Worm (Caenorhabditis elegans) whole organism, young adult: Measurements from ENCODE around the gene clec-127.

Source experiments
- B0261.1 ChIP-seq: sonication (generic microtip); optimal IDR thresholded peaks from 2 replicates; lab custom pipeline; 2016; ENCODE audit warnings: mild to moderate bottlenecking, missing genetic modification characterization, moderate library complexity, missing compliant biosample characterization
- B0336.3 ChIP-seq: fragments of 200-800 bp; sonication (Bioruptor generic); IDR thresholded peaks from 2 replicates; pipeline ENCODE4 v1.3.6; 2022; ENCODE audit warnings: missing genetic modification characterization, missing compliant biosample characterization
- D2030.7 ChIP-seq: fragments of 200-800 bp; sonication (Bioruptor generic); IDR thresholded peaks from 2 replicates; pipeline ENCODE4 v1.3.6; 2022; ENCODE audit warnings: missing genetic modification reagents, missing genetic modification characterization, missing compliant biosample characterization
- F33H1.4 ChIP-seq: fragments of 200-800 bp; sonication (Bioruptor generic); IDR thresholded peaks from 2 replicates; pipeline ENCODE4 v1.3.6; 2022; ENCODE audit warnings: missing genetic modification reagents, missing genetic modification characterization, missing compliant biosample characterization
- F55B11.4 ChIP-seq: sonication (generic microtip); optimal IDR thresholded peaks from 2 replicates; lab custom pipeline; 2016; ENCODE audit warnings: missing compliant biosample characterization, missing genetic modification characterization, borderline replicate concordance; ENCODE audit not compliant: insufficient read depth
- Y67H2A.10 ChIP-seq: fragments of 200-800 bp; sonication (Bioruptor generic); conservative IDR thresholded peaks from 2 replicates; pipeline ENCODE4 v1.3.6; 2022; ENCODE audit warnings: missing genetic modification reagents, missing genetic modification characterization, missing compliant biosample characterization
- Y79H2A.3 ChIP-seq: fragments of 200-800 bp; sonication (Bioruptor generic); conservative IDR thresholded peaks from 2 replicates; pipeline ENCODE4 v1.3.6; 2022; ENCODE audit warnings: missing genetic modification reagents, missing genetic modification characterization, missing compliant biosample characterization
- attf-5 ChIP-seq: fragments of 200-800 bp; sonication (Bioruptor generic); optimal IDR thresholded peaks from 2 replicates; lab custom pipeline; 2018; ENCODE audit warnings: mild to moderate bottlenecking, missing genetic modification characterization, missing compliant biosample characterization
- attf-6 ChIP-seq: fragments of 200-800 bp; sonication (Bioruptor generic); IDR thresholded peaks from 2 replicates; pipeline ENCODE4 v1.3.6; 2022; ENCODE audit warnings: missing genetic modification reagents, missing genetic modification characterization, missing compliant biosample characterization
- cebp-1 ChIP-seq, 2 experiments: fragments of 200-800 bp in 1 of 2; sonication (Bioruptor generic) in 1 of 2; sonication (generic microtip) in 1 of 2; IDR thresholded peaks in 1 of 2; optimal IDR thresholded peaks in 1 of 2; 2 replicates each; pipeline versions ENCODE4 v1.3.6 to Lab custom; 2017 to 2022; ENCODE audit warnings: missing compliant biosample characterization in 2 of 2, missing genetic modification characterization in 2 of 2, mild to moderate bottlenecking in 1 of 2, missing genetic modification reagents in 1 of 2, moderate library complexity in 1 of 2
- ceh-79 ChIP-seq: sonication (generic microtip); optimal IDR thresholded peaks from 2 replicates; lab custom pipeline; 2017; ENCODE audit warnings: mild to moderate bottlenecking, missing genetic modification characterization, missing compliant biosample characterization
- ceh-91 ChIP-seq: fragments of 200-800 bp; sonication (Bioruptor generic); IDR thresholded peaks from 2 replicates; pipeline ENCODE4 v1.3.6; 2022; ENCODE audit warnings: missing genetic modification reagents, missing genetic modification characterization, missing compliant biosample characterization
- chd-7 ChIP-seq: sonication (generic microtip); optimal IDR thresholded peaks from 2 replicates; lab custom pipeline; 2016; ENCODE audit warnings: mild to moderate bottlenecking, missing genetic modification characterization, moderate library complexity, missing compliant biosample characterization
- die-1 ChIP-seq: sonication (generic microtip); optimal IDR thresholded peaks from 2 replicates; lab custom pipeline; 2016; ENCODE audit warnings: missing genotype, mild to moderate bottlenecking, missing genetic modification characterization, missing compliant biosample characterization
- dox-1 ChIP-seq: fragments of 200-800 bp; sonication (Bioruptor generic); IDR thresholded peaks from 2 replicates; pipeline ENCODE4 v1.3.6; 2022; ENCODE audit warnings: missing genetic modification reagents, missing genetic modification characterization, missing compliant biosample characterization
- efl-1 ChIP-seq: fragments of 150-350 bp; optimal IDR thresholded peaks from 2 replicates; lab custom pipeline; 2014; ENCODE audit warnings: missing biosample characterization, missing genetic modification reagents, missing genetic modification characterization
- ekl-4 ChIP-seq: fragments of 200-800 bp; sonication (Bioruptor generic); IDR thresholded peaks from 2 replicates; pipeline ENCODE4 v1.3.6; 2022; ENCODE audit warnings: missing genetic modification reagents, missing genetic modification characterization, missing compliant biosample characterization
- fkh-3 ChIP-seq: sonication (generic microtip); optimal IDR thresholded peaks from 2 replicates; lab custom pipeline; 2016; ENCODE audit warnings: mild to moderate bottlenecking, missing genetic modification characterization, missing compliant biosample characterization
- hlh-12 ChIP-seq: sonication (generic microtip); optimal IDR thresholded peaks from 2 replicates; lab custom pipeline; 2016; ENCODE audit warnings: missing genetic modification characterization, missing compliant biosample characterization
- hmg-1.2 ChIP-seq: fragments of 200-800 bp; sonication (Bioruptor generic); IDR thresholded peaks from 2 replicates; pipeline ENCODE4 v1.3.6; 2022; ENCODE audit warnings: missing genetic modification reagents, missing genetic modification characterization, missing compliant biosample characterization
- let-607 ChIP-seq, 2 experiments: fragments of 200-800 bp in 1 of 2; sonication (Bioruptor generic) in 1 of 2; sonication (generic microtip) in 1 of 2; optimal IDR thresholded peaks; 2 replicates each; lab custom pipeline; 2016 to 2018; ENCODE audit warnings: mild to moderate bottlenecking in 2 of 2, missing compliant biosample characterization in 2 of 2, missing genetic modification characterization in 2 of 2, moderate library complexity in 2 of 2, missing genotype in 1 of 2
- lin-35 ChIP-seq, 3 experiments: fragments of 150-350 bp in 2 of 3; sonication (generic microtip) in 1 of 3; optimal IDR thresholded peaks; 2 replicates each; lab custom pipeline; 2014 to 2018; ENCODE audit warnings: missing biosample characterization in 3 of 3, missing genetic modification characterization in 3 of 3, missing genetic modification reagents in 3 of 3
- lin-40 ChIP-seq: sonication (generic microtip); optimal IDR thresholded peaks from 2 replicates; lab custom pipeline; 2016; ENCODE audit warnings: missing genetic modification characterization, mild to moderate bottlenecking, missing compliant biosample characterization, missing genotype, missing genetic modification reagents
- lin-54 ChIP-seq: fragments of 200-800 bp; sonication (Bioruptor generic); optimal IDR thresholded peaks from 2 replicates; lab custom pipeline; 2018; ENCODE audit warnings: mild to moderate bottlenecking, missing genetic modification characterization, missing compliant biosample characterization
- lsl-1 ChIP-seq: fragments of 200-800 bp; sonication (Bioruptor generic); optimal IDR thresholded peaks from 2 replicates; lab custom pipeline; 2018; ENCODE audit warnings: mild to moderate bottlenecking, missing genetic modification characterization, moderate library complexity, missing compliant biosample characterization
- madf-3 ChIP-seq: fragments of 200-800 bp; sonication (Bioruptor generic); IDR thresholded peaks from 2 replicates; pipeline ENCODE4 v1.3.6; 2022; ENCODE audit warnings: missing genetic modification reagents, missing genetic modification characterization, missing compliant biosample characterization
- madf-6 ChIP-seq: fragments of 200-800 bp; sonication (Bioruptor generic); IDR thresholded peaks from 2 replicates; pipeline ENCODE4 v1.3.6; 2022; ENCODE audit warnings: missing genetic modification reagents, missing genetic modification characterization, missing compliant biosample characterization
- madf-8 ChIP-seq: fragments of 200-800 bp; sonication (Bioruptor generic); conservative IDR thresholded peaks from 2 replicates; pipeline ENCODE4 v1.3.6; 2022; ENCODE audit warnings: missing genetic modification reagents, missing genetic modification characterization, missing compliant biosample characterization
- mcd-1 ChIP-seq: fragments of 200-800 bp; sonication (Bioruptor generic); IDR thresholded peaks from 2 replicates; pipeline ENCODE4 v1.3.6; 2022; ENCODE audit warnings: missing genetic modification reagents, missing genetic modification characterization, missing compliant biosample characterization
- pbrm-1 ChIP-seq: fragments of 200-800 bp; sonication (Bioruptor generic); IDR thresholded peaks from 2 replicates; pipeline ENCODE4 v1.3.6; 2022; ENCODE audit warnings: missing genetic modification reagents, missing genetic modification characterization, missing compliant biosample characterization
- sdz-38 ChIP-seq: sonication (generic microtip); optimal IDR thresholded peaks from 2 replicates; lab custom pipeline; 2016; ENCODE audit warnings: missing genotype, missing genetic modification characterization, missing compliant biosample characterization
- snpc-4 ChIP-seq, 5 experiments: fragments of 150-350 bp in 1 of 5; sonication (generic microtip) in 4 of 5; optimal IDR thresholded peaks; 2 replicates each; lab custom pipeline; 2014 to 2018; ENCODE audit warnings: missing genetic modification characterization in 5 of 5, missing biosample characterization in 3 of 5, antibody characterized with exemption in 2 of 5, mild to moderate bottlenecking in 2 of 5, missing compliant biosample characterization in 2 of 5, missing genotype in 2 of 5, moderate library complexity in 2 of 5, missing genetic modification reagents in 1 of 5
- somi-1 ChIP-seq: fragments of 200-800 bp; sonication (Bioruptor generic); optimal IDR thresholded peaks from 2 replicates; lab custom pipeline; 2018; ENCODE audit warnings: mild to moderate bottlenecking, missing genetic modification characterization, missing compliant biosample characterization
- sptf-2 ChIP-seq: fragments of 200-800 bp; sonication (Bioruptor generic); optimal IDR thresholded peaks from 2 replicates; lab custom pipeline; 2018; ENCODE audit warnings: mild to moderate bottlenecking, missing genetic modification characterization, missing compliant biosample characterization
- tbp1 ChIP-seq: fragments of 200-800 bp; sonication (Bioruptor generic); optimal IDR thresholded peaks from 2 replicates; lab custom pipeline; 2018; ENCODE audit warnings: mild to moderate bottlenecking, missing genetic modification characterization, missing compliant biosample characterization
- xnd-1 ChIP-seq: sonication (generic microtip); optimal IDR thresholded peaks from 2 replicates; lab custom pipeline; 2016; ENCODE audit warnings: missing genotype, missing genetic modification reagents, missing genetic modification characterization, missing compliant biosample characterization
- ztf-26 ChIP-seq: sonication (generic microtip); optimal IDR thresholded peaks from 2 replicates; lab custom pipeline; 2017; ENCODE audit warnings: missing genetic modification characterization, missing compliant biosample characterization

The clec-127 gene

ce11 chrII:3554673-3555072 lies 14.3 kb downstream of the clec-127 start:
- TF ChIP-seq chd-7 (tag; lab: Kevin White, UChicago) (no peak), ekl-4 (GFP tag; lab: Robert Waterston, UW) (no peak), sdz-38 (tag; lab: Kevin White, UChicago) (no peak), D2030.7 (0 out of 2 replicates have a peak, but pooled peaks have one; percentile 11), sptf-2 (no peak), lsl-1 (GFP tag; lab: Kevin White, UChicago) (peak; percentile 11), Y67H2A.10 (GFP tag; lab: Robert Waterston, UW) (no peak), Y79H2A.3 (no peak), mcd-1 (GFP tag; lab: Robert Waterston, UW) (peak; percentile 75), F33H1.4 (GFP tag; lab: Robert Waterston, UW) (0 out of 2 replicates have a peak, but pooled peaks have one; percentile 14), hmg-1.2 (no peak), xnd-1 (peak; percentile 55), lin-54 (GFP tag; lab: Kevin White, UChicago) (peak; percentile 56), madf-6 (GFP tag; lab: Robert Waterston, UW) (peak; percentile 49)

DNA sequence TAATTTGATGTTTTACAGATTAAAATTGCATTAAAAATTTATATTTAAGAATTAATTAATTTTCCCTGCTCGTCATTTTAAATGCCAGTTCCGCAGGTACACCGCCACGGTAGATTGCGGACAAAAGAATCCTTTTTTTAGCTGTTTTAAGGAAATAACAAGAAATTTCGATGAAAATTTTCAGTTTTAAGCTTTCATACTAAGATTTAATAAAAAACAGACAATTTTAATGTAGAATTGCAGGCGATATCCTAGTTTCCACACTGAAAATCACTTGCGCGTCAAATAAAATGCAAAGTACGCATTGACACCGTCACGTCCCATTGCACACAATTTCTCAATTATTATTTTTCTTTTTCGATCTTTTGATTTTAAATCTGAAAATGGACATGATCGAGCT lies 15.6 kb downstream of the clec-127 start, which contains the start of gene dnc-3:
Gene dnc-3, plus strand, starts transcription at position 272 of the 400 bp plus-strand sequence.
- peak; percentile 24 for TF ChIP-seq efl-1 (GFP tag; lab: Kevin White, UChicago)
- TF ChIP-seq cebp-1 (GFP tag; IDR thresholded peaks at IDR 0.05; lab: Robert Waterston, UW), result 0 out of 2 replicates have a peak, but pooled peaks have one; percentile 20
- peak; percentile 79 for TF ChIP-seq cebp-1 (tag; optimal IDR thresholded peaks at IDR 0.05; lab: Kevin White, UChicago)
- TF ChIP-seq snpc-4 (GFP tag; optimal IDR thresholded peaks at IDR 0.05; lab: Kevin White, UChicago), result no peak
- TF ChIP-seq snpc-4 (tag; optimal IDR thresholded peaks at IDR 0.05; lab: Kevin White, UChicago), result peak in 1 of 4 experiments; percentile 45
- peak; percentile 20 for TF ChIP-seq B0261.1
- TF ChIP-seq F33H1.4 (GFP tag; lab: Robert Waterston, UW), result peak; percentile 50; the same call in 1 of the 2 replicates
- TF ChIP-seq lin-35 (GFP tag; optimal IDR thresholded peaks at IDR 0.05; lab: Kevin White, UChicago), result peak in 1 of 3 experiments; percentile 31
- no peak for TF ChIP-seq attf-6
- peak; percentile 20 for TF ChIP-seq tbp1 (GFP tag; lab: Kevin White, UChicago)
- TF ChIP-seq let-607 (tag; optimal IDR thresholded peaks at IDR 0.05; lab: Kevin White, UChicago), result peak in 1 of 2 experiments; percentile 61
- peak; percentile 61 for TF ChIP-seq lsl-1 (GFP tag; lab: Kevin White, UChicago)
- TF ChIP-seq somi-1 (GFP tag; lab: Kevin White, UChicago), result no peak
- TF ChIP-seq pbrm-1 (GFP tag; lab: Robert Waterston, UW), result 0 out of 2 replicates have a peak, but pooled peaks have one; percentile 22
- TF ChIP-seq ceh-79, result no peak
- TF ChIP-seq xnd-1, result peak; percentile 66
- TF ChIP-seq attf-5 (GFP tag; lab: Kevin White, UChicago), result peak; percentile 45
- TF ChIP-seq die-1 (tag; lab: Kevin White, UChicago), result no peak
- no peak for TF ChIP-seq hlh-12 (tag; lab: Kevin White, UChicago)
- TF ChIP-seq madf-8 (GFP tag; lab: Robert Waterston, UW), result peak; percentile 53
- TF ChIP-seq mcd-1 (GFP tag; lab: Robert Waterston, UW), result peak; percentile 61
- TF ChIP-seq lin-54 (GFP tag; lab: Kevin White, UChicago), result peak; percentile 42
- peak; percentile 23; the same call in 1 of the 2 replicates for TF ChIP-seq hmg-1.2
- peak; percentile 37 for TF ChIP-seq ztf-26 (tag; lab: Kevin White, UChicago)
- TF ChIP-seq ceh-91, result peak; percentile 62; the same call in 1 of the 2 replicates
- peak; percentile 64; the same call in 1 of the 2 replicates for TF ChIP-seq B0336.3 (GFP tag; lab: Robert Waterston, UW)
- TF ChIP-seq madf-6 (GFP tag; lab: Robert Waterston, UW), result peak; percentile 73; the same call in 1 of the 2 replicates
- TF ChIP-seq F55B11.4, result no peak
- no peak for TF ChIP-seq madf-3
- TF ChIP-seq dox-1, result 0 out of 2 replicates have a peak, but pooled peaks have one; percentile 9
- peak; percentile 78 for TF ChIP-seq lin-40
- no peak for TF ChIP-seq fkh-3 (tag; lab: Kevin White, UChicago)
